Worm (Caenorhabditis elegans) whole organism, late embryonic: ENCODE data around the gene glb-29.
A peak's percentile ranks its signal among the peaks of the same experiment; 100 is the strongest.

Experiments used
- C08G9.2 ChIP-seq: sonication (generic microtip); optimal IDR thresholded peaks from 2 replicates; lab custom pipeline; 2016; ENCODE audit warnings: mild to moderate bottlenecking, missing genetic modification characterization, moderate library complexity, missing compliant biosample characterization
- F13H6.1 ChIP-seq: sonication (generic microtip); optimal IDR thresholded peaks from 2 replicates; lab custom pipeline; 2016; ENCODE audit warnings: missing genetic modification characterization, missing compliant biosample characterization
- T23F11.4 ChIP-seq: fragments of 200-800 bp; sonication (Bioruptor generic); optimal IDR thresholded peaks from 2 replicates; lab custom pipeline; 2018; ENCODE audit warnings: mild to moderate bottlenecking, missing genetic modification characterization, missing compliant biosample characterization
- ahr-1 ChIP-seq: sonication (generic microtip); optimal IDR thresholded peaks from 2 replicates; lab custom pipeline; 2016; ENCODE audit warnings: missing genetic modification characterization, missing compliant biosample characterization
- ceh-14 ChIP-seq: sonication (generic microtip); optimal IDR thresholded peaks from 2 replicates; lab custom pipeline; 2016; ENCODE audit warnings: missing genotype, missing genetic modification characterization, missing compliant biosample characterization
- ceh-19 ChIP-seq: fragments of 200-800 bp; sonication (Bioruptor generic); optimal IDR thresholded peaks from 2 replicates; lab custom pipeline; 2018; ENCODE audit warnings: mild to moderate bottlenecking, missing genetic modification characterization, missing compliant biosample characterization
- ceh-2 ChIP-seq: sonication (generic microtip); optimal IDR thresholded peaks from 2 replicates; lab custom pipeline; 2016; ENCODE audit warnings: missing genotype, missing genetic modification characterization, missing compliant biosample characterization
- ceh-24 ChIP-seq: sonication (generic microtip); optimal IDR thresholded peaks from 2 replicates; lab custom pipeline; 2016; ENCODE audit warnings: mild to moderate bottlenecking, missing genetic modification characterization, missing compliant biosample characterization
- ceh-31 ChIP-seq: sonication (generic microtip); optimal IDR thresholded peaks from 2 replicates; lab custom pipeline; 2016; ENCODE audit warnings: missing genetic modification characterization, missing compliant biosample characterization
- ceh-34 ChIP-seq: sonication (generic microtip); optimal IDR thresholded peaks from 2 replicates; lab custom pipeline; 2016; ENCODE audit warnings: mild to moderate bottlenecking, missing genetic modification characterization, missing compliant biosample characterization
- dve-1 ChIP-seq: sonication (generic microtip); optimal IDR thresholded peaks from 2 replicates; lab custom pipeline; 2017; ENCODE audit warnings: antibody characterized with exemption, mild to moderate bottlenecking, missing genetic modification characterization, missing compliant biosample characterization
- elt-2 ChIP-seq: sonication (generic microtip); optimal IDR thresholded peaks from 2 replicates; lab custom pipeline; 2016; ENCODE audit warnings: missing genetic modification reagents, missing genetic modification characterization, missing compliant biosample characterization
- elt-4 ChIP-seq: sonication (generic microtip); optimal IDR thresholded peaks from 2 replicates; lab custom pipeline; 2016; ENCODE audit warnings: missing genetic modification characterization, missing compliant biosample characterization
- ets-4 ChIP-seq: sonication (generic microtip); optimal IDR thresholded peaks from 2 replicates; lab custom pipeline; 2016; ENCODE audit warnings: missing genetic modification characterization, missing compliant biosample characterization
- fax-1 ChIP-seq: sonication (generic microtip); optimal IDR thresholded peaks from 2 replicates; lab custom pipeline; 2016; ENCODE audit warnings: missing genotype, missing genetic modification characterization, missing compliant biosample characterization
- hlh-15 ChIP-seq: sonication (generic microtip); optimal IDR thresholded peaks from 2 replicates; lab custom pipeline; 2016; ENCODE audit warnings: missing genetic modification characterization, missing compliant biosample characterization
- hlh-30 ChIP-seq: sonication (generic microtip); optimal IDR thresholded peaks from 2 replicates; lab custom pipeline; 2017; ENCODE audit warnings: antibody characterized with exemption, missing genetic modification characterization, missing compliant biosample characterization; ENCODE audit not compliant: insufficient read depth
- lin-11 ChIP-seq: fragments of 200-800 bp; sonication (Bioruptor generic); optimal IDR thresholded peaks from 2 replicates; lab custom pipeline; 2018; ENCODE audit warnings: mild to moderate bottlenecking, missing genetic modification characterization, missing compliant biosample characterization
- madf-2 ChIP-seq: sonication (generic microtip); optimal IDR thresholded peaks from 2 replicates; lab custom pipeline; 2017; ENCODE audit warnings: missing genetic modification characterization, missing compliant biosample characterization
- nhr-11 ChIP-seq: fragments of 150-350 bp; optimal IDR thresholded peaks from 2 replicates; lab custom pipeline; 2014; ENCODE audit warnings: missing biosample characterization, missing genetic modification characterization
- odd-2 ChIP-seq: sonication (generic microtip); optimal IDR thresholded peaks from 2 replicates; lab custom pipeline; 2017; ENCODE audit warnings: antibody characterized with exemption, mild to moderate bottlenecking, missing genetic modification characterization, missing compliant biosample characterization
- pat-9 ChIP-seq: fragments of 200-800 bp; sonication (Bioruptor generic); optimal IDR thresholded peaks from 2 replicates; lab custom pipeline; 2018; ENCODE audit warnings: mild to moderate bottlenecking, missing genetic modification characterization, moderate library complexity, missing compliant biosample characterization
- pha-2 ChIP-seq: sonication (generic microtip); optimal IDR thresholded peaks from 2 replicates; lab custom pipeline; 2017; ENCODE audit warnings: mild to moderate bottlenecking, missing genetic modification characterization, missing compliant biosample characterization
- rnt-1 ChIP-seq: sonication (generic microtip); optimal IDR thresholded peaks from 2 replicates; lab custom pipeline; 2016; ENCODE audit warnings: missing genetic modification characterization, missing compliant biosample characterization
- sdc-2 ChIP-seq: sonication (generic microtip); optimal IDR thresholded peaks from 2 replicates; lab custom pipeline; 2016; ENCODE audit warnings: missing genotype, missing genetic modification characterization, missing compliant biosample characterization
- sox-2 ChIP-seq: fragments of 200-800 bp; sonication (Bioruptor generic); IDR thresholded peaks from 2 replicates; pipeline ENCODE4 v1.3.6; 2022; ENCODE audit warnings: missing genetic modification reagents, missing genetic modification characterization, missing compliant biosample characterization
- sox-4 ChIP-seq: sonication (generic microtip); optimal IDR thresholded peaks from 2 replicates; lab custom pipeline; 2017; ENCODE audit warnings: mild to moderate bottlenecking, missing genetic modification characterization, inconsistent platforms, missing compliant biosample characterization
- tbx-2 ChIP-seq: sonication (generic microtip); optimal IDR thresholded peaks from 2 replicates; lab custom pipeline; 2016; ENCODE audit warnings: missing genetic modification characterization, missing compliant biosample characterization
- tbx-7 ChIP-seq: sonication (generic microtip); optimal IDR thresholded peaks from 2 replicates; lab custom pipeline; 2016; ENCODE audit warnings: missing genotype, missing genetic modification characterization, missing compliant biosample characterization
- ttx-3 ChIP-seq: sonication (generic microtip); optimal IDR thresholded peaks from 2 replicates; lab custom pipeline; 2016; ENCODE audit warnings: missing genetic modification reagents, missing genetic modification characterization, missing compliant biosample characterization
- unc-3 ChIP-seq, 2 experiments: fragments of 200-800 bp in 1 of 2; sonication (Bioruptor generic) in 1 of 2; sonication (generic microtip) in 1 of 2; conservative IDR thresholded peaks in 1 of 2; optimal IDR thresholded peaks in 1 of 2; 2 replicates each; pipeline versions ENCODE4 v1.3.6 to Lab custom; 2016 to 2022; ENCODE audit warnings: missing compliant biosample characterization in 2 of 2, missing genetic modification characterization in 2 of 2, missing genetic modification reagents in 1 of 2
- unc-42 ChIP-seq: sonication (generic microtip); optimal IDR thresholded peaks from 2 replicates; lab custom pipeline; 2016; ENCODE audit warnings: missing genotype, missing genetic modification characterization, missing compliant biosample characterization
- zip-5 ChIP-seq: sonication (generic microtip); optimal IDR thresholded peaks from 2 replicates; lab custom pipeline; 2016; ENCODE audit warnings: missing genetic modification characterization, missing compliant biosample characterization
- ztf-16 ChIP-seq: sonication (generic microtip); optimal IDR thresholded peaks from 2 replicates; lab custom pipeline; 2017; ENCODE audit warnings: missing genetic modification characterization, missing compliant biosample characterization

The glb-29 gene

DNA sequence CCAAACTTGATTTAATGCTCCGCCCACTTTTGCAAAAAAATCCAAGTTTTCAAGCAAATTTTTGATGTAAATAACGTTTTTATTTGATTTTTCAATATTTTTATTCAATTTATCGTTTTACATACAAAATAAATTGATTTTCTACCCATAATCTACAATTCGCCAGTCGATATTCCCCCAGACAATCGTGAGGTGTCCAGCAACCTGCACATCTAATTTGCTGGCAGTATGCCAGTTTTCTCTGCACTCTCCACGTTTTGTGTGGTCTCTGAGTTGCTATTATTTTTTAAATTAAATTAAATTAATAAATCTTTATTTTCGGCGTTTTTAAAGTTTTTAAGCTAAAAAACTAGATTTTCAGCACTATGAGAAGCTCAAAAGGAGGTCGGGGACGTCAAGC, 28.8 kb upstream of the glb-29 start (continued):
- TF ChIP-seq hlh-30 (no peak), ztf-16 (peak; percentile 24), ahr-1 (tag; lab: Kevin White, UChicago) (peak; percentile 52), C08G9.2 (tag; lab: Kevin White, UChicago) (peak; percentile 69), ceh-34 (peak; percentile 47), unc-3 (GFP tag; conservative IDR thresholded peaks at IDR 0.05; lab: Robert Waterston, UW) (0 out of 2 replicates have a peak, but pooled peaks have one; percentile 13), unc-3 (tag; optimal IDR thresholded peaks at IDR 0.05; lab: Kevin White, UChicago) (peak; percentile 35), dve-1 (tag; lab: Kevin White, UChicago) (no peak), madf-2 (peak; percentile 7), ttx-3 (peak; percentile 32), tbx-7 (tag; lab: Kevin White, UChicago) (peak; percentile 34), tbx-2 (tag; lab: Kevin White, UChicago) (peak; percentile 79), ets-4 (tag; lab: Kevin White, UChicago) (peak; percentile 69), ceh-2 (tag; lab: Kevin White, UChicago) (peak; percentile 59), ceh-14 (tag; lab: Kevin White, UChicago) (peak; percentile 78), zip-5 (tag; lab: Kevin White, UChicago) (peak; percentile 78)

ce11 chrII:11988724-11989123, 20.1 kb upstream of the glb-29 start, which contains the start of gene Y17G7B.3:
Gene Y17G7B.3, plus strand, starts transcription at chrII:11989024.
- TF ChIP-seq nhr-11 (no peak), ceh-2 (tag; lab: Kevin White, UChicago) (no peak), pat-9 (tag; lab: Kevin White, UChicago) (no peak), ceh-14 (tag; lab: Kevin White, UChicago) (no peak), madf-2 (no peak), sdc-2 (tag; lab: Kevin White, UChicago) (no peak), ceh-31 (tag; lab: Kevin White, UChicago) (no peak), unc-42 (tag; lab: Kevin White, UChicago) (no peak), odd-2 (tag; lab: Kevin White, UChicago) (no peak), ceh-34 (no peak), lin-11 (tag; lab: Kevin White, UChicago) (no peak), ceh-19 (GFP tag; lab: Kevin White, UChicago) (no peak), hlh-15 (tag; lab: Kevin White, UChicago) (no peak)

ce11 chrII:11992701-11993100, 16.2 kb upstream of the glb-29 start, which contains the start of gene dhps-1:
Gene dhps-1, plus strand, starts transcription at chrII:11993001.
- TF ChIP-seq sdc-2 (tag; lab: Kevin White, UChicago) (no peak), fax-1 (tag; lab: Kevin White, UChicago) (no peak), ets-4 (tag; lab: Kevin White, UChicago) (no peak), pha-2 (tag; lab: Kevin White, UChicago) (no peak), ceh-14 (tag; lab: Kevin White, UChicago) (no peak), lin-11 (tag; lab: Kevin White, UChicago) (no peak), rnt-1 (tag; lab: Kevin White, UChicago) (no peak)

DNA sequence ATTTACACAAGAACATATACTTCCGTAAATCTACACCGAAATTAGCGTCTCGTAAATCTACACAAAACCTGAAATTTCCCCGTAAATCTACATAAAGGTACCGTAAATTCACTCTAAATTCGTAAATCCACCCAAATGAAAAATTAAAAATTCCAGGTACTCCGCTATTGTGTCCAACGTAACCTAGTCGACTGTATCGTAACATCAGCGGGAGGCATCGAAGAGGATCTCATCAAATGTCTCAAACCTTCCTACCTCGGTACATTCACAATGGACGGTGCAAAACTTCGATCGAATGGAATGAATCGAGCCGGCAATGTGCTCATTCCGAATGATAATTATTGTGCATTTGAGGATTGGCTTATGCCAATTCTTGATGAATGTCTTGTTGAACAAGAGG, 13.9 kb upstream of the glb-29 start:
- TF ChIP-seq F13H6.1 (no peak), sox-2 (GFP tag; lab: Robert Waterston, UW) (no peak), fax-1 (tag; lab: Kevin White, UChicago) (no peak), unc-3 (GFP tag; conservative IDR thresholded peaks at IDR 0.05; lab: Robert Waterston, UW) (no peak), unc-3 (tag; optimal IDR thresholded peaks at IDR 0.05; lab: Kevin White, UChicago) (no peak), elt-4 (no peak), sox-4 (no peak), elt-2 (no peak), ceh-24 (no peak), T23F11.4 (no peak), ceh-31 (tag; lab: Kevin White, UChicago) (no peak), C08G9.2 (tag; lab: Kevin White, UChicago) (no peak), madf-2 (no peak)
